Worm (Caenorhabditis elegans): ENCODE data around the gene tftc-5.

DNA sequence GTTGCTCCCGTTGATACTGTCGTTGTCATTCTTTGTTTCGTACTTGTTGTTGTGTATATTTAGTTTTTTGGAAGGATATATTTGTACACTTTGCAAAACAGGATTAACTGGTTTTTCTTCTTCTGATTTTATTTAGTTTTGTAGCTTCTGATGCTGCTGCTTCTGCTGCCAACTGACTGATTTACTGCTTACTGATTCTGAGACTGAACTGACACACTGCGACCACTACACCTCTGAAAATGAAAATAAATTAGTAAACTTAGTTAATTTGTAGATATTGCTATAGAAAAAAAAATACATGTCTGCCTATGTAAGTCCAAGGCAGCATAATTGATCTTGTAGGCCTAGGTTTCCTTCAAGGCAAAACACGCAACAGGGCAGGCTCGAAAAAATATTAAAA is 49.3 kb upstream of the tftc-5 start, which contains the start of gene R10E9.4:
- TF ChIP-seq unc-3 (GFP tag; conservative IDR thresholded peaks at IDR 0.05) (no peak), unc-3 (tag; optimal IDR thresholded peaks at IDR 0.05) (no peak), C38D4.7 (GFP tag; optimal IDR thresholded peaks at IDR 0.05) (no peak), elt-2 (tag; optimal IDR thresholded peaks at IDR 0.05) (no peak), sdc-2 (tag; optimal IDR thresholded peaks at IDR 0.05) (no peak), Y22D7AL.16 (tag; optimal IDR thresholded peaks at IDR 0.05) (no peak), elt-4 (tag; optimal IDR thresholded peaks at IDR 0.05) (no peak), zip-5 (tag; optimal IDR thresholded peaks at IDR 0.05) (no peak), nfya-1 (tag; optimal IDR thresholded peaks at IDR 0.05) (no peak), pag-3 (tag; optimal IDR thresholded peaks at IDR 0.05; ENCODE audit: borderline replicate concordance) (no peak), pqm-1 (tag; optimal IDR thresholded peaks at IDR 0.05) (no peak), lim-6 (tag; optimal IDR thresholded peaks at IDR 0.05) (no peak), tbx-7 (tag; optimal IDR thresholded peaks at IDR 0.05) (no peak), gmeb-2 (tag; optimal IDR thresholded peaks at IDR 0.05) (no peak)
